Fruit fly (Drosophila melanogaster): Measurements from ENCODE around the gene CG42750.

Gene CG42750

DNA sequence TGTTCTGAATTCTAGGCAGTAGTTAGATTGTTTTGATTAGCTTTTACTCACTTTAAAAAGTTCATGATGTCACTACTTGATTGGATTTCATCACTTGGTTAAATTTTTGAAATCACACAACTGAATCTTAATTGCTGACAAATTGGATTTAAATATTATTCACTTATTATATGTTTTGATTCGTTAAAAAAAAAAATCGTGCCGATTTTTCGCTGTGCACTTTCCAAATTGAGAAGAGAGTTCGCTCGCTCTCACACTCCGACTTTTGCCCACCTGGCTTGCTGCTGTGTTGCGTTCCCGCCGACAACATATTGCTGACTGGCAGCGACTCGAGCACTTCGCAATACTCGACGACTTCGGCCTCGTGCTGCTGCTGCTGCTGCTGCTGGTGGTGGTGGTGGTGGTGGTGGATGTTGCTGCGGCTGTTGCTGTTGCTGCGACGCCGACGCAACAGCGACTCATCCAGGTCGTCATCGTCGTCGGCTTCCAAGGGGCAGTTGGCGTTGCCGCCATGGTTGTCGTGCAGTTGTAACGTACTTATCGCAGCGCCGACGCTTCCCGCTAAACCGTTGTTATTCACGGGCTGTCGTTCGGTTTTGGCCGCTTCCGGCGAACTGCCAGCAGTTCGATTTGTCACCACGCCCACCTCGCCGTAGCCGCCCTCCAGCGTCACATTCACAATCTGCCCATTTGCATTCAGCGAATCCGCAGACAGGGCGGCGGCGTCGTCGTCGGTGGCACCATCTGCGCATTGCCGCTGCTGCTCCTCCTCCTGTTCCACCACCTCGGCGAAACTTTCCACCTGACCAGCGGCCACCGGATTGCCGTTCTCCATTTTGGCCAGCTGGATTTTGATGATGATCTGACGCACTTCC, 133.9 kb downstream of the CG42750 start (continued):
- TF ChIP-seq CG14441 (GFP tag; IDR thresholded peaks at IDR 0.05) (peak; percentile 51), Drgx (GFP tag; IDR thresholded peaks at IDR 0.05) (peak; percentile 75), kni (GFP tag; optimal IDR thresholded peaks at IDR 0.05) (peak; percentile 20), CG9609 (GFP tag; optimal IDR thresholded peaks at IDR 0.05) (no peak), Stat92E (GFP tag; optimal IDR thresholded peaks at IDR 0.05) (no peak), sob (GFP tag; IDR thresholded peaks at IDR 0.05) (no peak), sc (optimal IDR thresholded peaks at IDR 0.05) (no peak), sc (GFP tag; optimal IDR thresholded peaks at IDR 0.05) (peak; percentile 38), Dek (tag; optimal IDR thresholded peaks at IDR 0.05) (peak; percentile 52), CG3726 (GFP tag; IDR thresholded peaks at IDR 0.05) (0 out of 3 replicates have a peak, but pooled peaks have one; percentile 55), gt (GFP tag; IDR thresholded peaks at IDR 0.05) (no peak), Taf1 (GFP tag; IDR thresholded peaks at IDR 0.05) (no peak; the same call in 1 of the 2 replicates), Mad (GFP tag; optimal IDR thresholded peaks at IDR 0.05) (no peak), CG11398 (GFP tag; optimal IDR thresholded peaks at IDR 0.05) (peak; percentile 34), Ptx1 (GFP tag; IDR thresholded peaks at IDR 0.05) (peak; percentile 38; the same call in 1 of the 2 replicates), CG31441 (GFP tag; IDR thresholded peaks at IDR 0.05) (peak; percentile 82), zen (tag; optimal IDR thresholded peaks at IDR 0.05) (peak; percentile 32), E2f1 (GFP tag; IDR thresholded peaks at IDR 0.05) (peak; percentile 47), mld (GFP tag; IDR thresholded peaks at IDR 0.05; ENCODE audit: partially characterized antibody) (no peak), tll (GFP tag; optimal IDR thresholded peaks at IDR 0.05) (no peak), eve (GFP tag; optimal IDR thresholded peaks at IDR 0.05) (no peak), Dad (GFP tag; optimal IDR thresholded peaks at IDR 0.05) (no peak), CG11723 (GFP tag; optimal IDR thresholded peaks at IDR 0.05) (peak; percentile 46), CG6689 (GFP tag; IDR thresholded peaks at IDR 0.05) (peak; percentile 45), oc (tag; optimal IDR thresholded peaks at IDR 0.05) (peak; percentile 11), Side (GFP tag; optimal IDR thresholded peaks at IDR 0.05) (no peak), lmd (GFP tag; IDR thresholded peaks at IDR 0.05) (peak; percentile 54), hb (GFP tag; IDR thresholded peaks at IDR 0.05; ENCODE audit: partially characterized antibody) (no peak), CG10267 (tag; optimal IDR thresholded peaks at IDR 0.05) (peak; percentile 65), phol (tag; optimal IDR thresholded peaks at IDR 0.05) (peak; percentile 71), CG3407 (GFP tag; optimal IDR thresholded peaks at IDR 0.05) (peak; percentile 36), vvl (GFP tag; IDR thresholded peaks at IDR 0.05) (peak; percentile 48; the same call in 1 of the 2 replicates), CG4854 (GFP tag; optimal IDR thresholded peaks at IDR 0.05) (no peak), Optix (GFP tag; IDR thresholded peaks at IDR 0.05) (0 out of 3 replicates have a peak, but pooled peaks have one; percentile 22), twi (tag; optimal IDR thresholded peaks at IDR 0.05) (peak; percentile 2), ttk (GFP tag; IDR thresholded peaks at IDR 0.05) (peak; percentile 74), CG2129 (GFP tag; IDR thresholded peaks at IDR 0.05; ENCODE audit: partially characterized antibody) (no peak), CG6854 (GFP tag; optimal IDR thresholded peaks at IDR 0.05) (no peak), fd96Cb (tag; optimal IDR thresholded peaks at IDR 0.05) (peak; percentile 52), E2f2 (GFP tag; IDR thresholded peaks at IDR 0.05) (peak; percentile 39; the same call in 1 of the 2 replicates), aop (GFP tag; IDR thresholded peaks at IDR 0.05) (no peak), CG7839 (tag; optimal IDR thresholded peaks at IDR 0.05) (peak; percentile 71), wek (GFP tag; optimal IDR thresholded peaks at IDR 0.05) (no peak), Chrac-16 (GFP tag; optimal IDR thresholded peaks at IDR 0.05) (peak; percentile 66), CG6683 (GFP tag; optimal IDR thresholded peaks at IDR 0.05) (peak; percentile 47), Bteb2 (GFP tag; optimal IDR thresholded peaks at IDR 0.05) (peak; percentile 67), B-H2 (GFP tag; optimal IDR thresholded peaks at IDR 0.05) (no peak), crp (GFP tag; optimal IDR thresholded peaks at IDR 0.05) (peak in 1 of 2 experiments; percentile 21)

Measured in whole organism, embryonic.